Fruit fly (Drosophila melanogaster) ovary, adult (tissue): ENCODE measurements around the gene a5.

Experiments
- CG17801 ChIP-seq: fragments of 200-800 bp; optimal IDR thresholded peaks from 2 replicates; lab custom pipeline; 2019; ENCODE audit warnings: missing biosample characterization, mild to moderate bottlenecking, missing genetic modification characterization, moderate library complexity; ENCODE audit not compliant: partially characterized antibody

Gene a5

DNA sequence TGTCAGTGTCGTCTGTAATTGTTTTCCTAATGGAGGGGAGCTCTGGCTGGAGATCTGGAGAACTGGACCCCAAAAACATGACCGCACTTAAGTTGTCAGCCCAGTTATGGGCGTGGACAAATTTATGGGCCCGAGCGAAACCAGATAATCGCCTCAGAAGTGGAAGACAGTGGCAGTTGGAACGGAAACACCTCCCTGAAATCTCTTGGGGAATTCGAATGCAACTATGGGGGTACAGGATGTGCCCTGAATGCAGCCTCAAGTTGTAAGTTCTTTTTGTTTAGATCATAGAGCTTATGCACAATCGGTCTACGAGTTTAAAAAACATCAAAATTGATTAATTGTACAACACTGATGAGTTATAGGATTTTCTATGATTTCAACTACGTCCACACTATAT is 38.7 kb downstream of the a5 start, which contains the start of gene CG14346:
TSS of gene CG14346 (plus strand) at position 301 of the 400 bp plus-strand sequence.
- TF ChIP-seq CG17801 (GFP tag; lab: Kevin White, UChicago), result no peak

- TF ChIP-seq CG17801 (GFP tag; lab: Kevin White, UChicago), result no peak
These were observed 48.7 kb downstream of the a5 start for dm6 chr2L:1377635-1378034.
